Fruit fly (Drosophila melanogaster) Kc167 (cell line): Measurements from ENCODE around the gene by.

Experiments used
- Myc ChIP-seq: fragments of >200 bp; optimal IDR thresholded peaks from 2 replicates; lab custom pipeline; 2017; ENCODE audit warnings: missing external identifiers
- Sin3A ChIP-seq: fragments of >200 bp; optimal IDR thresholded peaks from 2 replicates; lab custom pipeline; 2018; ENCODE audit warnings: missing external identifiers
- h ChIP-seq: fragments of >200 bp; optimal IDR thresholded peaks from 3 replicates; lab custom pipeline; 2018; ENCODE audit warnings: missing external identifiers
- insv ChIP-seq: fragments of >200 bp; optimal IDR thresholded peaks from 3 replicates; lab custom pipeline; 2018; ENCODE audit warnings: missing external identifiers
- psq ChIP-seq: fragments of >200 bp; optimal IDR thresholded peaks from 2 replicates; lab custom pipeline; 2017; ENCODE audit warnings: missing external identifiers
- ttk ChIP-seq: sonication (Bioruptor generic); optimal IDR thresholded peaks from 2 replicates; lab custom pipeline; 2017; ENCODE audit warnings: missing external identifiers

DNA sequence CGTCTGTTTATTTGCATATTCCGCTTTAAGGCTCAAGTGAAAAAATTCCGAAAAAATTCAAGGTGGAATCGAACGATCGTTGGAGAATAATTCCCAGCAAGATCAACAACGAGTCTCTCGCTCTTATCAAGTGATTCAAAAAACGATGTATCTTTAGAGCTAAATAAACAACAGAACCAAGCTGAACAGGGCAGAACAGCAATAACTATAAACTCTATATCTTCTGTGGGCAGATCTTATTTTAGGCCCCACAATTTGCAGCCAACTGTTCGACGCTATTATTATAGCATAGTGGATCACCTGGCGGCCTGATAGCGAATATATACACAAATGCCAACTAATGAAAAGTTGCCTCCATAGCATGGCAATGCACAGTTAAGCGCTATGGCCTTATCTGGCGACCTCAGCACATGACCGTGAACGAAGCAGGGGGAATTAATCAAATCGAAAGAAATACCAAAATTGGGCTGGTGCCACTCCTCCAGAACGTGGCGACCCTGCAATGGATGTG lies 3.4 kb downstream of the by start:
- TF ChIP-seq Sin3A (lab: Kevin White, UChicago): no peak
- no peak for TF ChIP-seq psq
- TF ChIP-seq ttk (lab: Kevin White, UChicago): no peak
- TF ChIP-seq insv (lab: Kevin White, UChicago): no peak
- no peak for TF ChIP-seq h (lab: Kevin White, UChicago)
- no peak for TF ChIP-seq Myc (lab: Kevin White, UChicago)
